Fruit fly (Drosophila melanogaster) whole organism, embryonic: ENCODE measurements around the gene CG3348.

Experiments
- ATbp ChIP-seq: fragments of 200-800 bp; sonication (Bioruptor generic); optimal IDR thresholded peaks from 2 replicates; lab custom pipeline; 2017; ENCODE audit warnings: missing biosample characterization, mild to moderate bottlenecking, missing genetic modification characterization, missing genetic modification reagents
- Atf-2 ChIP-seq: fragments of 200-800 bp; sonication (Bioruptor generic); optimal IDR thresholded peaks from 2 replicates; lab custom pipeline; 2016; ENCODE audit warnings: missing biosample characterization, missing genetic modification characterization
- Bteb2 ChIP-seq: fragments of 200-800 bp; sonication (Bioruptor generic); optimal IDR thresholded peaks from 2 replicates; lab custom pipeline; 2016; ENCODE audit warnings: missing biosample characterization, missing genetic modification characterization
- CG11247 ChIP-seq: fragments of 200-800 bp; sonication (Bioruptor generic); IDR thresholded peaks from 2 replicates; pipeline ENCODE4 v1.3.6; 2022; ENCODE audit warnings: missing biosample characterization, missing genetic modification characterization
- CG12104 ChIP-seq: fragments of 200-800 bp; sonication (Bioruptor generic); optimal IDR thresholded peaks from 3 replicates; lab custom pipeline; 2016; ENCODE audit warnings: missing biosample characterization, missing genetic modification characterization
- CG16779 ChIP-seq: fragments of 200-800 bp; sonication (Bioruptor generic); IDR thresholded peaks from 2 replicates; pipeline ENCODE4 v1.3.6; 2022; ENCODE audit warnings: missing biosample characterization, missing genetic modification characterization
- CG16863 ChIP-seq: fragments of 200-800 bp; sonication (Bioruptor generic); optimal IDR thresholded peaks from 3 replicates; lab custom pipeline; 2016; ENCODE audit warnings: missing biosample characterization, missing genetic modification characterization
- CG18599 ChIP-seq: fragments of 200-800 bp; sonication (Bioruptor generic); optimal IDR thresholded peaks from 3 replicates; lab custom pipeline; 2017; ENCODE audit warnings: missing biosample characterization, missing genetic modification characterization, mild to moderate bottlenecking, moderate library complexity, missing genetic modification reagents
- CG18764 ChIP-seq: fragments of 200-800 bp; sonication (Bioruptor generic); optimal IDR thresholded peaks from 3 replicates; lab custom pipeline; 2016; ENCODE audit warnings: missing biosample characterization, missing genetic modification characterization
- CG2199 ChIP-seq: fragments of 200-800 bp; sonication (Bioruptor generic); IDR thresholded peaks from 3 replicates; pipeline ENCODE4 v1.3.6; 2022; ENCODE audit warnings: missing biosample characterization, missing genetic modification characterization
- CG3163 ChIP-seq: fragments of 200-800 bp; sonication (Bioruptor generic); optimal IDR thresholded peaks from 3 replicates; lab custom pipeline; 2016; ENCODE audit warnings: missing biosample characterization, missing genetic modification characterization
- CG3838 ChIP-seq: fragments of 200-800 bp; sonication (Bioruptor generic); optimal IDR thresholded peaks from 3 replicates; lab custom pipeline; 2016; ENCODE audit warnings: missing biosample characterization, missing genetic modification characterization
- CG42726 ChIP-seq: fragments of 200-800 bp; sonication (Bioruptor generic); IDR thresholded peaks from 2 replicates; pipeline ENCODE4 v1.3.6; 2022; ENCODE audit warnings: missing biosample characterization, missing genetic modification characterization; ENCODE audit not compliant: partially characterized antibody
- CG4854 ChIP-seq: fragments of 200-800 bp; sonication (Bioruptor generic); optimal IDR thresholded peaks from 2 replicates; lab custom pipeline; 2016; ENCODE audit warnings: missing biosample characterization, missing genetic modification characterization, inconsistent platforms
- CG9932 ChIP-seq: fragments of 200-800 bp; sonication (Bioruptor generic); IDR thresholded peaks from 2 replicates; pipeline ENCODE4 v1.3.6; 2022; ENCODE audit warnings: missing biosample characterization, missing genetic modification characterization
- Camta ChIP-seq: fragments of 200-800 bp; sonication (Bioruptor generic); optimal IDR thresholded peaks from 2 replicates; lab custom pipeline; 2016; ENCODE audit warnings: missing biosample characterization, missing genetic modification characterization
- CoRest ChIP-seq: fragments of 200-800 bp; sonication (Bioruptor generic); optimal IDR thresholded peaks from 3 replicates; lab custom pipeline; 2018; ENCODE audit warnings: missing biosample characterization, mild to moderate bottlenecking, missing genetic modification characterization, moderate library complexity
- Dfd ChIP-seq, 2 experiments: fragments of >200 bp; optimal IDR thresholded peaks; 2 replicates each; lab custom pipeline; 2017; ENCODE audit warnings: missing biosample characterization in 2 of 2, missing genetic modification characterization in 2 of 2
- Drgx ChIP-seq: fragments of 200-800 bp; sonication (Bioruptor generic); IDR thresholded peaks from 2 replicates; pipeline ENCODE4 v1.3.6; 2022; ENCODE audit warnings: missing biosample characterization, missing genetic modification characterization
- ERR ChIP-seq: fragments of 200-800 bp; sonication (Bioruptor generic); optimal IDR thresholded peaks from 2 replicates; lab custom pipeline; 2016; ENCODE audit warnings: missing biosample characterization, missing genetic modification characterization
- Gsc ChIP-seq: fragments of 200-800 bp; sonication (Bioruptor generic); IDR thresholded peaks from 2 replicates; pipeline ENCODE4 v1.3.6; 2022; ENCODE audit warnings: missing biosample characterization, missing genetic modification characterization
- Hr39 ChIP-seq: fragments of >200 bp; optimal IDR thresholded peaks from 2 replicates; lab custom pipeline; 2017
- Hr78 ChIP-seq, 2 experiments: fragments of 200-800 bp in 1 of 2; fragments of >200 bp in 1 of 2; sonication (Bioruptor generic) in 1 of 2; optimal IDR thresholded peaks; 2 replicates each; lab custom pipeline; 2017 to 2019; ENCODE audit warnings: missing biosample characterization in 2 of 2, missing genetic modification characterization in 2 of 2, mild to moderate bottlenecking in 1 of 2, moderate library complexity in 1 of 2
- Kr ChIP-seq: fragments of 200-800 bp; sonication (Bioruptor generic); optimal IDR thresholded peaks from 2 replicates; lab custom pipeline; 2017; ENCODE audit warnings: missing biosample characterization, mild to moderate bottlenecking, missing genetic modification characterization
- NC2β ChIP-seq: fragments of 200-800 bp; sonication (Bioruptor generic); optimal IDR thresholded peaks from 2 replicates; lab custom pipeline; 2016; ENCODE audit warnings: missing biosample characterization, missing genetic modification characterization
- abd-A ChIP-seq: fragments of 200-800 bp; sonication (Bioruptor generic); optimal IDR thresholded peaks from 3 replicates; lab custom pipeline; 2019; ENCODE audit warnings: missing biosample characterization, mild to moderate bottlenecking, missing genetic modification characterization, moderate library complexity
- crc ChIP-seq: fragments of 200-800 bp; sonication (Bioruptor generic); optimal IDR thresholded peaks from 2 replicates; lab custom pipeline; 2016; ENCODE audit warnings: missing biosample characterization, missing genetic modification characterization
- dm ChIP-seq: fragments of 200-800 bp; sonication (Bioruptor generic); optimal IDR thresholded peaks from 3 replicates; lab custom pipeline; 2016; ENCODE audit warnings: missing biosample characterization, missing genetic modification characterization
- en ChIP-seq: fragments of 200-800 bp; sonication (Bioruptor generic); optimal IDR thresholded peaks from 2 replicates; lab custom pipeline; 2016; ENCODE audit warnings: missing biosample characterization, missing genetic modification characterization
- exex ChIP-seq: fragments of 200-800 bp; sonication (Bioruptor generic); optimal IDR thresholded peaks from 4 replicates; lab custom pipeline; 2018; ENCODE audit warnings: missing biosample characterization, mild to moderate bottlenecking, missing genetic modification characterization, moderate library complexity
- fru ChIP-seq: fragments of >200 bp; optimal IDR thresholded peaks from 2 replicates; lab custom pipeline; 2017
- gcm ChIP-seq: fragments of 200-800 bp; sonication (Bioruptor generic); optimal IDR thresholded peaks from 2 replicates; lab custom pipeline; 2019; ENCODE audit warnings: missing biosample characterization, mild to moderate bottlenecking, missing genetic modification characterization, moderate library complexity
- insv ChIP-seq, 2 experiments: fragments of 200-800 bp; sonication (Bioruptor generic); optimal IDR thresholded peaks; 3 replicates each; lab custom pipeline; 2016 to 2018; ENCODE audit warnings: missing biosample characterization in 2 of 2, missing genetic modification characterization in 2 of 2
- jigr1 ChIP-seq: fragments of 200-800 bp; sonication (Bioruptor generic); IDR thresholded peaks from 3 replicates; pipeline ENCODE4 v1.3.6; 2022; ENCODE audit warnings: missing biosample characterization, missing genetic modification characterization
- jing ChIP-seq: fragments of 200-800 bp; sonication (Bioruptor generic); optimal IDR thresholded peaks from 2 replicates; lab custom pipeline; 2018; ENCODE audit warnings: missing biosample characterization, mild to moderate bottlenecking, missing genetic modification characterization
- jumu ChIP-seq: fragments of 200-800 bp; sonication (Bioruptor generic); optimal IDR thresholded peaks from 3 replicates; lab custom pipeline; 2016; ENCODE audit warnings: missing biosample characterization, missing genetic modification characterization
- lilli ChIP-seq: fragments of 200-800 bp; sonication (Bioruptor generic); optimal IDR thresholded peaks from 3 replicates; lab custom pipeline; 2016; ENCODE audit warnings: missing biosample characterization, missing genetic modification characterization
- lola ChIP-seq, 3 experiments: fragments of >200 bp in 2 of 3; fragments of 200-800 bp in 1 of 3; sonication (Bioruptor generic) in 1 of 3; optimal IDR thresholded peaks; 2 replicates each; lab custom pipeline; 2017 to 2019; ENCODE audit warnings: missing biosample characterization in 3 of 3, missing genetic modification characterization in 3 of 3, mild to moderate bottlenecking in 1 of 3, moderate library complexity in 1 of 3
- mam ChIP-seq: fragments of 200-800 bp; sonication (Bioruptor generic); optimal IDR thresholded peaks from 3 replicates; lab custom pipeline; 2016; ENCODE audit warnings: missing biosample characterization, missing genetic modification characterization
- nau ChIP-seq: fragments of 200-800 bp; sonication (Bioruptor generic); optimal IDR thresholded peaks from 3 replicates; lab custom pipeline; 2017; ENCODE audit warnings: missing biosample characterization, mild to moderate bottlenecking, missing genetic modification characterization, missing genetic modification reagents
- nom ChIP-seq: fragments of 200-800 bp; sonication (Bioruptor generic); optimal IDR thresholded peaks from 2 replicates; lab custom pipeline; 2017; ENCODE audit warnings: missing biosample characterization, missing genetic modification characterization, mild to moderate bottlenecking, moderate library complexity, missing genetic modification reagents
- p53 ChIP-seq: fragments of 200-800 bp; sonication (Bioruptor generic); optimal IDR thresholded peaks from 2 replicates; lab custom pipeline; 2016; ENCODE audit warnings: missing biosample characterization, missing genetic modification characterization
- pan ChIP-seq, 4 experiments: fragments of >200 bp in 3 of 4; fragments of 200-800 bp in 1 of 4; sonication (Bioruptor generic) in 1 of 4; optimal IDR thresholded peaks in 3 of 4; IDR thresholded peaks in 1 of 4; 2 replicates each; pipeline versions ENCODE4 v1.3.6 to Lab custom; 2017 to 2022; ENCODE audit warnings: missing biosample characterization in 2 of 4, missing genetic modification characterization in 2 of 4, mixed read lengths in 1 of 4
- row ChIP-seq: fragments of 200-800 bp; sonication (Bioruptor generic); IDR thresholded peaks from 3 replicates; pipeline ENCODE4 v1.3.6; 2022; ENCODE audit warnings: missing biosample characterization, missing genetic modification characterization
- salm ChIP-seq: fragments of 200-800 bp; sonication (Bioruptor generic); optimal IDR thresholded peaks from 2 replicates; lab custom pipeline; 2018; ENCODE audit warnings: missing biosample characterization, mild to moderate bottlenecking, missing genetic modification characterization
- scrt ChIP-seq: fragments of 200-800 bp; sonication (Bioruptor generic); optimal IDR thresholded peaks from 2 replicates; lab custom pipeline; 2018; ENCODE audit warnings: missing biosample characterization, mild to moderate bottlenecking, missing genetic modification characterization, moderate library complexity
- slbo ChIP-seq: fragments of 200-800 bp; sonication (Bioruptor generic); IDR thresholded peaks from 2 replicates; pipeline ENCODE4 v1.3.6; 2022; ENCODE audit warnings: missing biosample characterization, missing genetic modification characterization
- tio ChIP-seq: fragments of 200-800 bp; sonication (Bioruptor generic); optimal IDR thresholded peaks from 2 replicates; lab custom pipeline; 2017; ENCODE audit warnings: missing biosample characterization, missing genetic modification characterization, inconsistent platforms
- yki ChIP-seq: fragments of >200 bp; optimal IDR thresholded peaks from 3 replicates; lab custom pipeline; 2018
- zf30C ChIP-seq: fragments of 200-800 bp; sonication (Bioruptor generic); optimal IDR thresholded peaks from 3 replicates; lab custom pipeline; 2018; ENCODE audit warnings: missing biosample characterization, mild to moderate bottlenecking, missing genetic modification characterization

Gene CG3348

DNA sequence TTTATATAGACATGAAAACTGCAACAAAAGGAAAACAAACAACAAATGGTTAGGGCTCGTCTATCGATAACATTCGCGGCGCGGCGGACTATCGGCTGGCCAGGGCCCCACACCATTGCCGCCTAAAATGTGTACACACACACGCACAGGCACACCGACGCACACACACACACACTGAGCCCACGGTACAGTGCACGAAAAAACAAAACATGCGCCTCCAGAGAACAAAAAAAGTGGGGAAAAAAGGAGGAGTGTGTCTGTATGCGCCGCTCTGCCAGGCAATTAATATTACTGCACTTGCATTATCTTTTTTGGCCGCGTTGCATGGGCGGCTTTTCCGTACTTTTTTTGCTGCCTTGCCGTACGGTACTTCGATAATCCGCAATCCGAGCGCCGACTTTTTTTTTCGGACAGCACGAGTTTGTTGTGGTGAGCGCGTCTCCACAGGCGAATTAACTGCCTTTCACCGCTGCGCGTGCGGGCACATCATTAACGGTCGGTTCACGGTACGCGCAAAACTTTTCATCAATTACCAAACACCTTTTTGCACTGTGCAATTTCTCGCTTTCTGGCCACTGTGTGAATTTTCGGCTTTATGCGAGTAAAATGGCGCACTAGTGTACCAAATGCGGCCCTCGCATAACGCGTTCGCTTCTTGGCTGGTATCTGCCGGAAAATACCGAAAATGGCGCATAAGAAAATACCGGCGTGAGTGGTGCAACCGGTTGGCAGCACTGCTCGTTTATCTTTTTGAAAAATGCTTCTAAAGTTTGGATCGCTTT lies 28.4 kb downstream of the CG3348 start, which contains the start of gene woc (continued):
- TF ChIP-seq scrt (GFP tag; lab: Kevin White, UChicago) (peak; percentile 8), pan (optimal IDR thresholded peaks at IDR 0.05; lab: Kevin White, UChicago) (no peak), pan (GFP tag; optimal IDR thresholded peaks at IDR 0.05 in 1 of 2, IDR thresholded peaks at IDR 0.05 in 1 of 2) (no peak), Hr78 (GFP tag; optimal IDR thresholded peaks at IDR 0.05; lab: Kevin White, UChicago) (no peak), NC2β (GFP tag; lab: Kevin White, UChicago) (peak; percentile 56), Gsc (GFP tag; lab: Robert Waterston, UW) (no peak), CG12104 (GFP tag; lab: Kevin White, UChicago) (peak; percentile 43), gcm (GFP tag; lab: Kevin White, UChicago) (no peak), insv (GFP tag; optimal IDR thresholded peaks at IDR 0.05; lab: Kevin White, UChicago) (peak in 1 of 2 experiments; percentile 23), fru (lab: Kevin White, UChicago) (no peak), mam (peak; percentile 56), Dfd (GFP tag; optimal IDR thresholded peaks at IDR 0.05; lab: Kevin White, UChicago) (no peak), CG18764 (no peak), Bteb2 (GFP tag; lab: Kevin White, UChicago) (peak; percentile 49), Drgx (GFP tag; lab: Robert Waterston, UW) (peak; percentile 74), jing (GFP tag; lab: Kevin White, UChicago) (no peak), CoRest (tag; lab: Kevin White, UChicago) (peak; percentile 51), CG11247 (GFP tag; lab: Robert Waterston, UW) (0 out of 2 replicates have a peak, but pooled peaks have one; percentile 9), crc (GFP tag; lab: Kevin White, UChicago) (peak; percentile 25), Kr (no peak), dm (GFP tag; lab: Kevin White, UChicago) (peak; percentile 70), CG4854 (GFP tag; lab: Kevin White, UChicago) (no peak), nom (GFP tag; lab: Kevin White, UChicago) (peak; percentile 88), en (GFP tag; lab: Kevin White, UChicago) (no peak), CG42726 (peak; percentile 74; the same call in 1 of the 2 replicates), jigr1 (no peak), tio (GFP tag; lab: Kevin White, UChicago) (no peak), jumu (GFP tag; lab: Kevin White, UChicago) (peak; percentile 62), ERR (GFP tag; lab: Kevin White, UChicago) (no peak), CG3838 (GFP tag; lab: Kevin White, UChicago) (no peak), CG18599 (GFP tag; lab: Kevin White, UChicago) (peak; percentile 66), exex (tag; lab: Kevin White, UChicago) (no peak), lola (GFP tag; optimal IDR thresholded peaks at IDR 0.05; lab: Kevin White, UChicago) (peak in 1 of 3 experiments; percentile 5), row (peak; percentile 72), CG9932 (GFP tag; lab: Robert Waterston, UW) (peak; percentile 69), Hr39 (lab: Kevin White, UChicago) (no peak), lilli (peak; percentile 79), CG3163 (GFP tag; lab: Kevin White, UChicago) (peak; percentile 33), Atf-2 (GFP tag; lab: Kevin White, UChicago) (peak; percentile 34), nau (GFP tag; lab: Kevin White, UChicago) (no peak), ATbp (no peak), zf30C (GFP tag; lab: Kevin White, UChicago) (peak; percentile 90), CG2199 (GFP tag; lab: Robert Waterston, UW) (no peak), salm (tag; lab: Kevin White, UChicago) (no peak), CG16863 (GFP tag; lab: Kevin White, UChicago) (peak; percentile 64), abd-A (tag; lab: Kevin White, UChicago) (no peak), yki (no peak), slbo (GFP tag; lab: Robert Waterston, UW) (peak; percentile 78), CG16779 (GFP tag; lab: Robert Waterston, UW) (no peak), Camta (GFP tag; lab: Kevin White, UChicago) (peak; percentile 36), p53 (GFP tag; lab: Kevin White, UChicago) (no peak)
